Worm (Caenorhabditis elegans): ENCODE data around the gene R05D3.8.

The R05D3.8 gene

DNA sequence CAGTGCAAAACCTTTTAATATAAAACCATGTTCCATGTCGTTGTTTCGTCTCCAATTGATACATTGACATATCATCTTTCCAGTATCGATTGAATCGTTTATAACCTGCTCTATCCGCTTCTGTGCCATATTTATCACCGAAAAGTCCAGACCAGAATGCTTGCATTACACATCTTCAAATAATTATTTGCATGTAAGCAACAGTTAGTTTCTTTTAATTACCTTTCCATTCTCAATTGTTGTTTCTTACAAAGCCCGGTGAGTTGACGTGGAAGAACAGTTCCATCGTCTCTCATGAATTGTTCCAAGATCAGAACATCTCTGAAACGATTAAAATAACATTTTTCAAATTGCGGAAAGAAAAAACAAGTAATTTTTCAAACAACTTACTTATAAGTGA is 26.9 kb downstream of the R05D3.8 start, which contains the start of gene iglr-2 (continued):
- no peak for TF ChIP-seq xnd-1 (tag; optimal IDR thresholded peaks at IDR 0.05)

DNA sequence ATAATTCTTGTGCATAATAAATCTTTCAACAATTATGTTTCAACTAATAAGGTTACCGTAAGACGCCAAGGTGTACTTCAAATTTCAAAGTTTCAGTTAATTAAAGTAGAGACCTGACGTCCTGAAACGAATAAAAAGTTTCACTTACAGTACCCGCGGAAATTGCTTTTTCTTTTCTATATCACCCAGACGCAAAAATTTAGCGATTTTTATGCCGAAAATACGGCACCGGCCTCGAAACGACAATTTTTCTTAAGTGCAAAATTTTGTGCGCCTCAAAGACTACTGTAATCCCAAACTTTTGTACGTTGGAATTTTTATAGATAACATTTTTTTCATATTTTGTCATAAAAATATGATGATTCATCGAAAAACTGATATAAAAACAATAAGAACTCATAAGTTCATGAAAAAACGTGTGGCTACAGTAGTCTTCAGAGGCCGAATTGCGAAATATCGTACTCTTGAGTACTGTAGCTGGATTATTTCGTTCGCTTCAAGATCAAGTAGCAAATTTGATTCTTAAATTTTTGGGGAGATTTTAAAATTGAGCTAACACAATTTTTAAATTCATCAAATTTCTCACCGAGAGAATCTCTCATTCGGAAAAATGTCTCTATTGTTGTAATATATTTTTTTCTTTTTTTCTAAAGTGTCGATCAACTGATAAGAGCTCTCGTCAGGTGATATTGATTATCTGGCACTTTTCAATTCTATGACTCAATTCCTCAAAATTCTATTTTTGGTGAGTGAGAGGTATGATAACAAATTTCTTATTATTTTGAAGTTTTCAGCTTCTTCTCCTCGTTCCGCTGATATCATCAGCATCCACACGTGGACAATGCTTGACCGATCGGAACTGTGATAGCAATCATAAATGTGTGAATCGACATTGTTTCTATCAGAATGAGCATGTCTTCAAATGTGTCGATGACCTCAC is 32.3 kb downstream of the R05D3.8 start, which contains the start of gene ZC262.13:
ZC262.13 (plus strand) TSS at position 641 of the 940 bp plus-strand sequence.
- TF ChIP-seq ceh-27 (GFP tag; optimal IDR thresholded peaks at IDR 0.05) = no peak
- TF ChIP-seq sptf-2 (GFP tag; optimal IDR thresholded peaks at IDR 0.05) = no peak
- TF ChIP-seq mxl-1 (tag; optimal IDR thresholded peaks at IDR 0.05) = no peak
- TF ChIP-seq cebp-2 (GFP tag; IDR thresholded peaks at IDR 0.05) = no peak
- peak; percentile 30; the same call in 1 of the 2 replicates for TF ChIP-seq Y79H2A.3 (GFP tag; conservative IDR thresholded peaks at IDR 0.05)
- TF ChIP-seq ztf-25 (GFP tag; IDR thresholded peaks at IDR 0.05) = no peak
- no peak for TF ChIP-seq dpff-1 (tag; optimal IDR thresholded peaks at IDR 0.05)
- TF ChIP-seq ceh-91 (GFP tag; IDR thresholded peaks at IDR 0.05) = no peak
- no peak for TF ChIP-seq ZK185.1 (tag; optimal IDR thresholded peaks at IDR 0.05; ENCODE audit: poor library complexity, severe bottlenecking)
- TF ChIP-seq lin-35 (GFP tag; optimal IDR thresholded peaks at IDR 0.05) = peak in 1 of 3 experiments; percentile 11
- TF ChIP-seq tbx-9 (tag; optimal IDR thresholded peaks at IDR 0.05; ENCODE audit: borderline replicate concordance) = no peak
- no peak for TF ChIP-seq sea-2 (GFP tag; IDR thresholded peaks at IDR 0.05)
- no peak for TF ChIP-seq ceh-40 (GFP tag; IDR thresholded peaks at IDR 0.05)
- TF ChIP-seq mcd-1 (GFP tag; IDR thresholded peaks at IDR 0.05) = no peak
- TF ChIP-seq attf-5 (GFP tag; optimal IDR thresholded peaks at IDR 0.05) = no peak
- no peak for TF ChIP-seq ztf-18 (tag; optimal IDR thresholded peaks at IDR 0.05)
- no peak for TF ChIP-seq ekl-4 (GFP tag; IDR thresholded peaks at IDR 0.05)
- no peak for TF ChIP-seq nfya-1 (tag; optimal IDR thresholded peaks at IDR 0.05; ENCODE audit: borderline replicate concordance, insufficient read depth)
- peak; percentile 79 for TF ChIP-seq Y95B8A.8 (GFP tag; IDR thresholded peaks at IDR 0.05)
- TF ChIP-seq F33H1.4 (GFP tag; IDR thresholded peaks at IDR 0.05) = no peak
- TF ChIP-seq F39B2.1 (GFP tag; IDR thresholded peaks at IDR 0.05) = no peak
- TF ChIP-seq athp-1 (tag; optimal IDR thresholded peaks at IDR 0.05) = no peak
- TF ChIP-seq zim-3 (tag; optimal IDR thresholded peaks at IDR 0.05) = no peak
- TF ChIP-seq ztf-26 (tag; optimal IDR thresholded peaks at IDR 0.05) = no peak
- peak in 1 of 2 experiments; percentile 42 for TF ChIP-seq let-607 (tag; optimal IDR thresholded peaks at IDR 0.05)
- no peak for TF ChIP-seq xnd-1 (tag; optimal IDR thresholded peaks at IDR 0.05)
- no peak for TF ChIP-seq C17E4.6 (GFP tag; IDR thresholded peaks at IDR 0.05)
- no peak for TF ChIP-seq nhr-27 (tag; optimal IDR thresholded peaks at IDR 0.05)
- 0 out of 2 replicates have a peak, but pooled peaks have one; percentile 52 for TF ChIP-seq Y53G8AR.9 (GFP tag; conservative IDR thresholded peaks at IDR 0.05)
- TF ChIP-seq cebp-1 (GFP tag; IDR thresholded peaks at IDR 0.05) = peak; percentile 60; the same call in 1 of the 2 replicates
- peak; percentile 80 for TF ChIP-seq cebp-1 (tag; optimal IDR thresholded peaks at IDR 0.05)
- no peak for TF ChIP-seq B0035.1 (tag; optimal IDR thresholded peaks at IDR 0.05)
- TF ChIP-seq Y53F4B.3 (GFP tag; IDR thresholded peaks at IDR 0.05) = no peak
- TF ChIP-seq mel-28 (tag; optimal IDR thresholded peaks at IDR 0.05; ENCODE audit: borderline replicate concordance) = no peak
- TF ChIP-seq egl-44 (GFP tag; IDR thresholded peaks at IDR 0.05) = 0 out of 2 replicates have a peak, but pooled peaks have one; percentile 17
- TF ChIP-seq let-526 (GFP tag; IDR thresholded peaks at IDR 0.05) = no peak
- TF ChIP-seq C06A6.2 (GFP tag; conservative IDR thresholded peaks at IDR 0.05) = no peak
- no peak for TF ChIP-seq K11D2.4 (GFP tag; IDR thresholded peaks at IDR 0.05)
- TF ChIP-seq F10E7.11 (tag; optimal IDR thresholded peaks at IDR 0.05) = no peak
- TF ChIP-seq tlf-1 (GFP tag; optimal IDR thresholded peaks at IDR 0.05) = no peak
- no peak for TF ChIP-seq hsf-1 (GFP tag; IDR thresholded peaks at IDR 0.05)
- TF ChIP-seq somi-1 (GFP tag; optimal IDR thresholded peaks at IDR 0.05) = no peak
- TF ChIP-seq madf-3 (GFP tag; IDR thresholded peaks at IDR 0.05) = no peak
- TF ChIP-seq lsy-27 (tag; optimal IDR thresholded peaks at IDR 0.05; ENCODE audit: borderline replicate concordance, insufficient read depth) = no peak

Measured in whole organism, young adult.